Worm (Caenorhabditis elegans) whole organism, mixed stage, embryonic: ENCODE data around the gene nhr-20.

ENCODE experiments used
- bed-3 ChIP-seq: fragments of 200-800 bp; sonication (Bioruptor generic); optimal IDR thresholded peaks from 3 replicates; lab custom pipeline; 2018; ENCODE audit warnings: mild to moderate bottlenecking, missing genetic modification characterization, moderate library complexity, missing compliant biosample characterization
- blmp-1 ChIP-seq: fragments of 150-350 bp; optimal IDR thresholded peaks from 2 replicates; lab custom pipeline; 2014; ENCODE audit warnings: missing biosample characterization, missing genetic modification characterization
- ceh-43 ChIP-seq: fragments of 200-800 bp; sonication (Bioruptor generic); optimal IDR thresholded peaks from 2 replicates; lab custom pipeline; 2018; ENCODE audit warnings: mild to moderate bottlenecking, missing genetic modification characterization, moderate library complexity, missing compliant biosample characterization
- ceh-83 ChIP-seq: fragments of 200-800 bp; sonication (Bioruptor generic); optimal IDR thresholded peaks from 2 replicates; lab custom pipeline; 2018; ENCODE audit warnings: mild to moderate bottlenecking, missing genetic modification characterization, missing compliant biosample characterization
- ces-1 ChIP-seq: fragments of 150-350 bp; optimal IDR thresholded peaks from 2 replicates; lab custom pipeline; 2014; ENCODE audit warnings: missing biosample characterization, missing genetic modification reagents, missing genetic modification characterization
- cnd-1 ChIP-seq: fragments of 200-800 bp; sonication (Bioruptor generic); optimal IDR thresholded peaks from 2 replicates; lab custom pipeline; 2018; ENCODE audit warnings: mild to moderate bottlenecking, missing genetic modification characterization, missing compliant biosample characterization
- elt-3 ChIP-seq: fragments of 150-350 bp; optimal IDR thresholded peaks from 2 replicates; lab custom pipeline; 2014; ENCODE audit warnings: missing biosample characterization, missing genetic modification characterization
- flh-1 ChIP-seq: fragments of 200-800 bp; sonication (Bioruptor generic); optimal IDR thresholded peaks from 2 replicates; lab custom pipeline; 2018; ENCODE audit warnings: mild to moderate bottlenecking, missing genetic modification characterization, moderate library complexity, missing compliant biosample characterization
- mab-5 ChIP-seq: fragments of 150-350 bp; optimal IDR thresholded peaks from 2 replicates; lab custom pipeline; 2014; ENCODE audit warnings: missing biosample characterization, missing genetic modification characterization
- mls-2 ChIP-seq: sonication (generic microtip); optimal IDR thresholded peaks from 2 replicates; lab custom pipeline; 2016; ENCODE audit warnings: mild to moderate bottlenecking, missing genetic modification characterization, moderate library complexity, missing compliant biosample characterization
- nhr-12 ChIP-seq: fragments of 150-350 bp; optimal IDR thresholded peaks from 2 replicates; lab custom pipeline; 2014; ENCODE audit warnings: missing biosample characterization, missing genetic modification characterization
- nhr-2 ChIP-seq: fragments of 150-350 bp; optimal IDR thresholded peaks from 2 replicates; lab custom pipeline; 2014; ENCODE audit warnings: missing biosample characterization, missing genetic modification characterization
- nhr-237 ChIP-seq: fragments of 150-350 bp; optimal IDR thresholded peaks from 2 replicates; lab custom pipeline; 2014; ENCODE audit warnings: missing biosample characterization, missing genetic modification characterization
- nhr-28 ChIP-seq: fragments of 150-350 bp; optimal IDR thresholded peaks from 2 replicates; lab custom pipeline; 2014; ENCODE audit warnings: missing biosample characterization, missing genetic modification characterization
- unc-39 ChIP-seq: fragments of 150-350 bp; optimal IDR thresholded peaks from 2 replicates; lab custom pipeline; 2014; ENCODE audit warnings: missing biosample characterization, missing genetic modification characterization
- unc-62 ChIP-seq: fragments of 150-350 bp; optimal IDR thresholded peaks from 2 replicates; lab custom pipeline; 2014; ENCODE audit warnings: missing biosample characterization, missing genetic modification reagents, missing genetic modification characterization
- zip-8 ChIP-seq: fragments of 150-350 bp; optimal IDR thresholded peaks from 2 replicates; lab custom pipeline; 2014; ENCODE audit warnings: missing biosample characterization, missing genetic modification characterization

The nhr-20 gene

DNA sequence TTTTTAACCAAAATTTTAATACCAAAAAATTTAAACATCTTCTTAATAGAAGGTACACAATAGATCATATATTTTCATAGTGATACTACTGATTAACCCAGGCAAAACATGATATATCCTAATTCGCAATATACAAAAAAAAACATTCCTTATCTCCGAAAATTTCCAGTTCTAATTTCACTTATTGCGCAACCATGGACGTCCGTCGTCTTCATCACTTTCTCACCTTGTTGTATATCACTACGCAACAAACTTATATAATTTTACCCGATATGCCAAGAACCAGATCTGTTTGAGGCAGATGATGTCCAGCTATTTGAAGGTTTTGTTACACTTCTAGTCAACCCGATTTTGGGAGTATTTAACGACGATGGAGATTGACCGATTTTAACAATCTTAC lies 45.2 kb downstream of the nhr-20 start, which contains the start of gene R74.2:
Gene R74.2 (plus strand): TSS at position 316 of the 400 bp plus-strand sequence.
- TF ChIP-seq ceh-83 (GFP tag; lab: Kevin White, UChicago) (no peak), unc-39 (tag; lab: Kevin White, UChicago) (no peak), blmp-1 (tag; lab: Kevin White, UChicago) (peak; percentile 81), elt-3 (peak; percentile 77), zip-8 (tag; lab: Kevin White, UChicago) (peak; percentile 84), unc-62 (GFP tag; lab: Kevin White, UChicago) (peak; percentile 20), nhr-237 (no peak), mab-5 (no peak)
- TF ChIP-seq, all 35 proteins: peak for 4

DNA sequence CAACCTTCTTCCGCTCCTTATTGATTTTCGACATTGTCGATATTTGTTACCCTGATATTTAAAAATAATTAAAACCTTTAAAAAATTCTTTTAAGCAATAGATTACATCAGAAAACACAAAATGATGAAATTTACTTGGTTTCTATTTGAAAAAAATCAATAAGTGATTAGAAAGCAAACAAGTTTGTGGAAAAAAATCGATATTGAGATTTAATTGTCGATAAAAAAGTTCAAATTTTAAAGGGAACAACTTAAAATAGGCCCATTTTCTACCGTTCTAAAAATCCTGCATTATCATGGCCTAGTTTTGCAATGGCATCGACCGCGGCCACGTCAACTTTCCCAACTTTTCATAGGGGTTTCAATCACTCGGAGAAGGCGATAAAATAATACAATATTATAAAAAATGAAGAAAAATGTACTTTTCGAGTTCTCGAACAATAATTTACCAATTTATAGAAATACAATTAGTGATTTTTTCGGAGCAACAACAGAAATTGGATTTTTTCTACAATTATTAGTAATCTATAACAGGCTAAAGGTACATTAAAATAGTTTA lies 46.2 kb downstream of the nhr-20 start, which contains the start of gene lars-1:
Gene lars-1 (minus strand): TSS at position 51 of the 559 bp plus-strand sequence.
- no peak for TF ChIP-seq mls-2 (tag; lab: Kevin White, UChicago)
- no peak for TF ChIP-seq nhr-2 (tag; lab: Kevin White, UChicago)
- TF ChIP-seq, all 35 proteins: peak for 0

DNA sequence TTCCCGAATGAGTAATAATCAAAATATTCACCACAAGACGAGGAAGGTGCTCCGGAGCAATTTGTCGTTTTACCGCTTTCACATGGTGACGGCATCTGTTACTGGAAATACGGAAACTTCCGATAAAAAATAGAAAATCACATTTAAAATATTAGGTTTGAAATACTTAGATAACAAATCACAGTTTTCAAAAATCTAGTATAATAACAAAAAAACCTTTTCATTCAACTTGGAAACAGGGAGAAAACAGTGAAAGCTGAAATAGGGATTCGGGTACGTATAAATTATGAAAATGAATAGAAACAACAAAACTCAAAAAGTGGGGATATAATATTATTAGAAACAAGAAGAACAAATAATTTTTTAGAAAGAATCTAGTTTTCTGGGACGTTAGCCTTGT lies 51.7 kb downstream of the nhr-20 start, which contains the start of gene C16C10.1:
Gene C16C10.1 (minus strand): TSS at position 101 of the 400 bp plus-strand sequence.
- TF ChIP-seq bed-3 (GFP tag; lab: Kevin White, UChicago) (no peak), nhr-12 (tag; lab: Kevin White, UChicago) (no peak), ces-1 (GFP tag; lab: Kevin White, UChicago) (no peak), nhr-28 (no peak), nhr-237 (no peak), ceh-43 (GFP tag; lab: Kevin White, UChicago) (no peak), flh-1 (no peak), cnd-1 (tag; lab: Kevin White, UChicago) (no peak)
